Worm (Caenorhabditis elegans) whole organism, L1 larva: ENCODE data around the gene swsn-7.

Source experiments
- C04F5.9 ChIP-seq: sonication (generic microtip); optimal IDR thresholded peaks from 2 replicates; lab custom pipeline; 2016; ENCODE audit warnings: missing genetic modification characterization, missing compliant biosample characterization
- C16A3.4 ChIP-seq: fragments of 150-350 bp; optimal IDR thresholded peaks from 2 replicates; lab custom pipeline; 2014; ENCODE audit warnings: missing biosample characterization, missing genetic modification characterization
- C34B4.2 ChIP-seq: sonication (generic microtip); optimal IDR thresholded peaks from 2 replicates; lab custom pipeline; 2017; ENCODE audit warnings: mild to moderate bottlenecking, missing genetic modification characterization, missing compliant biosample characterization
- F16B12.6 ChIP-seq: fragments of 150-350 bp; optimal IDR thresholded peaks from 2 replicates; lab custom pipeline; 2014; ENCODE audit warnings: missing biosample characterization, missing genetic modification characterization
- aha-1 ChIP-seq: fragments of 150-350 bp; optimal IDR thresholded peaks from 2 replicates; lab custom pipeline; 2014; ENCODE audit warnings: missing biosample characterization, missing genetic modification characterization
- alr-1 ChIP-seq: fragments of 200-800 bp; sonication (Bioruptor generic); optimal IDR thresholded peaks from 2 replicates; lab custom pipeline; 2018; ENCODE audit warnings: borderline replicate concordance, mild to moderate bottlenecking, missing genetic modification characterization, missing compliant biosample characterization
- aly-2 ChIP-seq: fragments of 150-350 bp; optimal IDR thresholded peaks from 2 replicates; lab custom pipeline; 2014; ENCODE audit warnings: missing biosample characterization, missing genetic modification characterization
- ama-1 ChIP-seq: fragments of 150-350 bp; optimal IDR thresholded peaks from 2 replicates; lab custom pipeline; 2014
- blmp-1 ChIP-seq: fragments of 150-350 bp; optimal IDR thresholded peaks from 2 replicates; lab custom pipeline; 2014; ENCODE audit warnings: missing biosample characterization, missing genetic modification characterization
- ceh-8 ChIP-seq: fragments of 200-800 bp; sonication (Bioruptor generic); optimal IDR thresholded peaks from 2 replicates; lab custom pipeline; 2018; ENCODE audit warnings: mild to moderate bottlenecking, missing genetic modification characterization, moderate library complexity, missing compliant biosample characterization
- ceh-82 ChIP-seq, 3 experiments: fragments of 150-350 bp in 1 of 3; sonication (generic microtip) in 2 of 3; optimal IDR thresholded peaks; 2 replicates each; lab custom pipeline; 2014 to 2017; ENCODE audit warnings: missing biosample characterization in 3 of 3, missing genetic modification characterization in 3 of 3
- ceh-90 ChIP-seq: sonication (generic microtip); optimal IDR thresholded peaks from 2 replicates; lab custom pipeline; 2016; ENCODE audit warnings: missing genetic modification characterization, missing compliant biosample characterization
- dpl-1 ChIP-seq, 3 experiments: fragments of 150-350 bp in 2 of 3; sonication (generic microtip) in 1 of 3; optimal IDR thresholded peaks; 2 replicates each; lab custom pipeline; 2014 to 2017; ENCODE audit warnings: missing biosample characterization in 3 of 3, missing genetic modification characterization in 3 of 3, missing genetic modification reagents in 3 of 3
- efl-1 ChIP-seq, 4 experiments: fragments of 150-350 bp; optimal IDR thresholded peaks in 3 of 4; peaks in 1 of 4; 1 replicate in 1 of 4; 2 replicates in 3 of 4; lab custom pipeline; 2014; ENCODE audit warnings: missing biosample characterization in 2 of 4, missing genetic modification characterization in 2 of 4, missing genetic modification reagents in 2 of 4
- egl-13 ChIP-seq: sonication (generic microtip); optimal IDR thresholded peaks from 2 replicates; lab custom pipeline; 2016; ENCODE audit warnings: missing genotype, missing genetic modification reagents, missing genetic modification characterization, missing compliant biosample characterization
- ets-5 ChIP-seq: fragments of 200-800 bp; sonication (Bioruptor generic); IDR thresholded peaks from 2 replicates; pipeline ENCODE4 v1.3.6; 2022; ENCODE audit warnings: missing genetic modification characterization, missing compliant biosample characterization
- fkh-10 ChIP-seq: sonication (generic microtip); optimal IDR thresholded peaks from 2 replicates; lab custom pipeline; 2017; ENCODE audit warnings: missing biosample characterization, missing genetic modification reagents, missing genetic modification characterization
- hlh-17 ChIP-seq: fragments of 200-800 bp; sonication (Bioruptor generic); optimal IDR thresholded peaks from 2 replicates; lab custom pipeline; 2018; ENCODE audit warnings: missing genetic modification characterization, mild to moderate bottlenecking, missing compliant biosample characterization, moderate library complexity, borderline replicate concordance
- hlh-4 ChIP-seq: sonication (generic microtip); optimal IDR thresholded peaks from 2 replicates; lab custom pipeline; 2016; ENCODE audit warnings: mild to moderate bottlenecking, missing genetic modification characterization, missing compliant biosample characterization
- hpl-2 ChIP-seq: fragments of 150-350 bp; optimal IDR thresholded peaks from 2 replicates; lab custom pipeline; 2014; ENCODE audit warnings: missing biosample characterization, missing genetic modification reagents, missing genetic modification characterization
- lin-15B ChIP-seq: fragments of 150-350 bp; sonication (generic microtip); optimal IDR thresholded peaks from 3 replicates; lab custom pipeline; 2014; ENCODE audit warnings: missing biosample characterization, missing genetic modification characterization
- lin-35 ChIP-seq, 2 experiments: fragments of 150-350 bp; optimal IDR thresholded peaks; 2 replicates each; lab custom pipeline; 2014; ENCODE audit warnings: missing biosample characterization in 2 of 2, missing genetic modification characterization in 2 of 2, missing genetic modification reagents in 2 of 2
- lin-39 ChIP-seq: fragments of 150-350 bp; optimal IDR thresholded peaks from 2 replicates; lab custom pipeline; 2014; ENCODE audit warnings: missing biosample characterization, missing genetic modification reagents, missing genetic modification characterization
- lir-3 ChIP-seq: sonication (generic microtip); optimal IDR thresholded peaks from 2 replicates; lab custom pipeline; 2016; ENCODE audit warnings: mild to moderate bottlenecking, missing genetic modification characterization, moderate library complexity, missing compliant biosample characterization; ENCODE audit not compliant: poor library complexity
- lsy-2 ChIP-seq, 2 experiments: fragments of 150-350 bp; optimal IDR thresholded peaks; 2 replicates each; lab custom pipeline; 2014; ENCODE audit warnings: missing biosample characterization in 2 of 2, missing genetic modification characterization in 2 of 2
- mep-1 ChIP-seq: fragments of 150-350 bp; optimal IDR thresholded peaks from 2 replicates; lab custom pipeline; 2014; ENCODE audit warnings: missing biosample characterization, missing genetic modification characterization
- nhr-12 ChIP-seq: sonication (generic microtip); optimal IDR thresholded peaks from 2 replicates; lab custom pipeline; 2017; ENCODE audit warnings: missing biosample characterization, missing genetic modification characterization
- nhr-19 ChIP-seq: fragments of 200-800 bp; sonication (Bioruptor generic); conservative IDR thresholded peaks from 2 replicates; pipeline ENCODE4 v1.3.6; 2022; ENCODE audit warnings: missing genetic modification characterization, missing compliant biosample characterization
- nhr-20 ChIP-seq: sonication (generic microtip); optimal IDR thresholded peaks from 2 replicates; lab custom pipeline; 2016; ENCODE audit warnings: mild to moderate bottlenecking, missing genetic modification characterization, missing compliant biosample characterization
- nhr-28 ChIP-seq: fragments of 150-350 bp; optimal IDR thresholded peaks from 2 replicates; lab custom pipeline; 2014; ENCODE audit warnings: missing biosample characterization, missing genetic modification characterization
- nhr-71 ChIP-seq: sonication (generic microtip); optimal IDR thresholded peaks from 2 replicates; lab custom pipeline; 2016; ENCODE audit warnings: mild to moderate bottlenecking, missing genetic modification characterization, moderate library complexity, missing compliant biosample characterization
- nhr-84 ChIP-seq: sonication (generic microtip); optimal IDR thresholded peaks from 2 replicates; lab custom pipeline; 2017; ENCODE audit warnings: missing biosample characterization, missing genetic modification characterization
- nhr-90 ChIP-seq: sonication (generic microtip); optimal IDR thresholded peaks from 2 replicates; lab custom pipeline; 2016; ENCODE audit warnings: mild to moderate bottlenecking, missing genetic modification characterization, missing compliant biosample characterization; ENCODE audit not compliant: poor library complexity
- pag-3 ChIP-seq: sonication (generic microtip); optimal IDR thresholded peaks from 2 replicates; lab custom pipeline; 2017; ENCODE audit warnings: missing genetic modification characterization, mild to moderate bottlenecking, missing compliant biosample characterization, antibody characterized with exemption, borderline replicate concordance; ENCODE audit not compliant: insufficient read depth
- pax-3 ChIP-seq: fragments of 200-800 bp; sonication (Bioruptor generic); optimal IDR thresholded peaks from 2 replicates; lab custom pipeline; 2018; ENCODE audit warnings: mild to moderate bottlenecking, missing genetic modification characterization, moderate library complexity, missing compliant biosample characterization
- pqm-1 ChIP-seq: sonication (generic microtip); optimal IDR thresholded peaks from 3 replicates; lab custom pipeline; 2017; ENCODE audit warnings: missing biosample characterization, missing genetic modification characterization
- skn-1 ChIP-seq: fragments of 150-350 bp; optimal IDR thresholded peaks from 2 replicates; lab custom pipeline; 2014; ENCODE audit warnings: missing biosample characterization, missing genetic modification characterization
- snpc-4 ChIP-seq: fragments of 150-350 bp; optimal IDR thresholded peaks from 2 replicates; lab custom pipeline; 2014; ENCODE audit warnings: missing biosample characterization, missing genetic modification characterization
- sox-4 ChIP-seq: sonication (generic microtip); optimal IDR thresholded peaks from 2 replicates; lab custom pipeline; 2016; ENCODE audit warnings: missing genetic modification characterization, missing compliant biosample characterization
- sup-37 ChIP-seq: fragments of 200-800 bp; sonication (Bioruptor generic); optimal IDR thresholded peaks from 2 replicates; lab custom pipeline; 2018; ENCODE audit warnings: mild to moderate bottlenecking, missing genetic modification characterization, missing compliant biosample characterization
- tbx-2 ChIP-seq: sonication (generic microtip); optimal IDR thresholded peaks from 2 replicates; lab custom pipeline; 2016; ENCODE audit warnings: missing genetic modification characterization, missing compliant biosample characterization
- tlp-1 ChIP-seq: fragments of 150-350 bp; optimal IDR thresholded peaks from 2 replicates; lab custom pipeline; 2014; ENCODE audit warnings: missing biosample characterization, missing genetic modification characterization
- unc-62 ChIP-seq: fragments of 150-350 bp; optimal IDR thresholded peaks from 2 replicates; lab custom pipeline; 2014; ENCODE audit warnings: missing biosample characterization, missing genetic modification reagents, missing genetic modification characterization
- unc-86 ChIP-seq: sonication (generic microtip); optimal IDR thresholded peaks from 2 replicates; lab custom pipeline; 2016; ENCODE audit warnings: missing genetic modification characterization, missing compliant biosample characterization
- unc-98 ChIP-seq: fragments of 200-800 bp; sonication (Bioruptor generic); IDR thresholded peaks from 2 replicates; pipeline ENCODE4 v1.3.6; 2022; ENCODE audit warnings: missing genetic modification characterization, missing compliant biosample characterization
- vab-15 ChIP-seq: sonication (generic microtip); optimal IDR thresholded peaks from 2 replicates; lab custom pipeline; 2017; ENCODE audit warnings: missing genotype, mild to moderate bottlenecking, missing genetic modification characterization, missing compliant biosample characterization
- xbp-1 ChIP-seq: sonication (generic microtip); optimal IDR thresholded peaks from 2 replicates; lab custom pipeline; 2016; ENCODE audit warnings: missing genetic modification characterization, missing compliant biosample characterization
- zip-4 ChIP-seq: fragments of 200-800 bp; sonication (Bioruptor generic); optimal IDR thresholded peaks from 2 replicates; lab custom pipeline; 2018; ENCODE audit warnings: mild to moderate bottlenecking, missing genetic modification characterization, moderate library complexity, missing compliant biosample characterization
- ztf-4 ChIP-seq: fragments of 150-350 bp; optimal IDR thresholded peaks from 2 replicates; lab custom pipeline; 2014; ENCODE audit warnings: missing biosample characterization, missing genetic modification characterization

Gene swsn-7

ce11 chrII:8015483-8015938, 12.1 kb downstream of the swsn-7 start (continued):
- no peak for TF ChIP-seq sox-4 (tag; lab: Kevin White, UChicago)
- TF ChIP-seq nhr-28 (tag; lab: Kevin White, UChicago): no peak
- TF ChIP-seq nhr-71 (tag; lab: Kevin White, UChicago): peak; percentile 28
- TF ChIP-seq aha-1 (tag; lab: Kevin White, UChicago): no peak
- no peak for TF ChIP-seq aly-2 (tag; lab: Kevin White, UChicago)
- TF ChIP-seq ama-1 (lab: Kevin White, UChicago): no peak
- TF ChIP-seq skn-1 (tag; lab: Kevin White, UChicago): no peak
- TF ChIP-seq C34B4.2 (tag; lab: Kevin White, UChicago): no peak
- TF ChIP-seq egl-13 (tag; lab: Kevin White, UChicago): no peak
- peak in 1 of 2 experiments; percentile 30 for TF ChIP-seq lin-35 (GFP tag; optimal IDR thresholded peaks at IDR 0.05; lab: Kevin White, UChicago)
- no peak for TF ChIP-seq tlp-1 (tag; lab: Kevin White, UChicago)
- no peak for TF ChIP-seq nhr-12
- TF ChIP-seq nhr-19 (GFP tag; lab: Robert Waterston, UW): peak; percentile 5; the same call in 1 of the 2 replicates
- TF ChIP-seq hlh-4 (tag; lab: Kevin White, UChicago): no peak
- TF ChIP-seq mep-1 (tag; lab: Kevin White, UChicago): peak; percentile 42
- peak in 1 of 2 experiments; percentile 48 for TF ChIP-seq lsy-2 (tag; optimal IDR thresholded peaks at IDR 0.05; lab: Kevin White, UChicago)
- no peak for TF ChIP-seq blmp-1 (tag; lab: Kevin White, UChicago)
- TF ChIP-seq xbp-1: no peak
- TF ChIP-seq C16A3.4 (tag; lab: Kevin White, UChicago): no peak
- no peak for TF ChIP-seq lin-39 (tag; lab: Kevin White, UChicago)
- no peak for TF ChIP-seq pax-3 (tag; lab: Kevin White, UChicago)
- no peak for TF ChIP-seq unc-98 (GFP tag; lab: Robert Waterston, UW)
- peak; percentile 24 for TF ChIP-seq nhr-90
- no peak for TF ChIP-seq ets-5
- TF ChIP-seq efl-1 (optimal IDR thresholded peaks at IDR 0.05; lab: Kevin White, UChicago): no peak
- TF ChIP-seq efl-1 (GFP tag; optimal IDR thresholded peaks at IDR 0.05 in 1 of 2; lab: Kevin White, UChicago): no peak
- no peak for TF ChIP-seq lir-3 (tag; lab: Kevin White, UChicago)
- TF ChIP-seq unc-62 (GFP tag; lab: Kevin White, UChicago): no peak
- TF ChIP-seq nhr-84 (tag; lab: Kevin White, UChicago): no peak
- TF ChIP-seq ztf-4: peak; percentile 16
- no peak for TF ChIP-seq lin-15B (tag; lab: Kevin White, UChicago)
- TF ChIP-seq dpl-1 (GFP tag; optimal IDR thresholded peaks at IDR 0.05; lab: Kevin White, UChicago): peak in 1 of 3 experiments; percentile 22
- no peak for TF ChIP-seq F16B12.6 (tag; lab: Kevin White, UChicago)
- TF ChIP-seq ceh-82 (tag; optimal IDR thresholded peaks at IDR 0.05; lab: Kevin White, UChicago): no peak
- TF ChIP-seq C04F5.9 (tag; lab: Kevin White, UChicago): no peak
- no peak for TF ChIP-seq ceh-90 (tag; lab: Kevin White, UChicago)

DNA sequence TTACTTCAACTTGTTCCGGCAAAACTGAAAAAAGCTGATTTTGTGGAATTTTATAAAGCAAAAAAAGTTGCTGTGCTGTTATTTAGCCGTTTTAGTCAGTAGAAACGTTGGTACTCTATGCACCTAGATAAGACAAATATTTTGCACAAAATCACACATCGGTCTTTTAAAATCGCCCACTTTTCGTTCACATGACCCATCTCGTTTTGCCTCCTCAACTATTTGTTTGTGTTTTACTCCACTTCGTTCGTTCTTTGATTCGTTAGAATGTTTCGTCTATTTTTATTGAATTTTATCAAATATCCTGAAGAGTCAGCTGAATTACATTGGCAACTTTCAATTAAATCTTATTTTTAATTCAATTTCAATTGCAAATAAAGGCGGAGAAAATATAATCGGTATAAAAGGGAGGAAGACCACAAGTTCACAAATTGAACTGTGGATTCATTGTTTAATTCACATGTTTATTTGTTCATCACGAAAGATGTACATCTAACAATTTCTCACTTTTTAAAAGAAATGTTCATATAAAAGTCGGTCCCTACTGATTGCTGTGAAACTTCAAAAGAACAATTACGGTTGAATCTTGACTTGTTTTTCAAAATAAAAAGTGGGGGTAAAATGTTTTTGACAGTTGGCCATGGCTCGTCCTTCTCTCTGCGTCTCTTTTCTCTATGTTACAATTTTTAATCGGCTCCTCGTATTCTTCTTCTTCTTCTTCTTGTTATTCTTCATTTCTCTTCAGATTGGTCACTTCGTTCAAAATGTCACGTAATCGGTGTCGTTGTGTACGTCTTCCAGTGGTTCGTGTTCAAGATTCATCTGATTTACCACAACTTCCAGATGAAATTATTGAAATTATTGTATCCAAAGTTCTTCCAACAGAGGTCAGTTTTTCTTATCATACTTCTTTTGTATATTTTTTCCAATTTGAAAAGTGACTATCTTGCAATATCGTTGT, 15.2 kb downstream of the swsn-7 start, which contains the start of gene DH11.2:
Gene DH11.2 (plus strand): TSS at position 746 of the 961 bp plus-strand sequence.
- TF ChIP-seq pag-3 (tag; lab: Kevin White, UChicago) (no peak), pqm-1 (tag; lab: Kevin White, UChicago) (no peak), hpl-2 (GFP tag; lab: Kevin White, UChicago) (no peak), tlp-1 (tag; lab: Kevin White, UChicago) (no peak), alr-1 (tag; lab: Kevin White, UChicago) (no peak), sox-4 (tag; lab: Kevin White, UChicago) (no peak), tbx-2 (tag; lab: Kevin White, UChicago) (peak; percentile 17), zip-4 (GFP tag; lab: Kevin White, UChicago) (no peak), sup-37 (GFP tag; lab: Kevin White, UChicago) (peak; percentile 34), hlh-17 (GFP tag; lab: Kevin White, UChicago) (no peak), nhr-20 (tag; lab: Kevin White, UChicago) (peak; percentile 65), aha-1 (tag; lab: Kevin White, UChicago) (no peak), pax-3 (tag; lab: Kevin White, UChicago) (no peak), xbp-1 (no peak), nhr-71 (tag; lab: Kevin White, UChicago) (peak; percentile 73), fkh-10 (no peak), snpc-4 (tag; lab: Kevin White, UChicago) (no peak), vab-15 (tag; lab: Kevin White, UChicago) (no peak), ama-1 (lab: Kevin White, UChicago) (no peak), unc-86 (tag; lab: Kevin White, UChicago) (no peak), ceh-8 (GFP tag; lab: Kevin White, UChicago) (no peak)
